Worm (Caenorhabditis elegans) whole organism, L1 larva: Measurements from ENCODE around the gene ifd-1.

Source experiments
- C04F5.9 ChIP-seq: sonication (generic microtip); optimal IDR thresholded peaks from 2 replicates; lab custom pipeline; 2016; ENCODE audit warnings: missing genetic modification characterization, missing compliant biosample characterization
- C16A3.4 ChIP-seq: fragments of 150-350 bp; optimal IDR thresholded peaks from 2 replicates; lab custom pipeline; 2014; ENCODE audit warnings: missing biosample characterization, missing genetic modification characterization
- C34B4.2 ChIP-seq: sonication (generic microtip); optimal IDR thresholded peaks from 2 replicates; lab custom pipeline; 2017; ENCODE audit warnings: mild to moderate bottlenecking, missing genetic modification characterization, missing compliant biosample characterization
- aha-1 ChIP-seq: fragments of 150-350 bp; optimal IDR thresholded peaks from 2 replicates; lab custom pipeline; 2014; ENCODE audit warnings: missing biosample characterization, missing genetic modification characterization
- blmp-1 ChIP-seq: fragments of 150-350 bp; optimal IDR thresholded peaks from 2 replicates; lab custom pipeline; 2014; ENCODE audit warnings: missing biosample characterization, missing genetic modification characterization
- ceh-63 ChIP-seq: fragments of 200-800 bp; sonication (Bioruptor generic); optimal IDR thresholded peaks from 2 replicates; lab custom pipeline; 2018; ENCODE audit warnings: mild to moderate bottlenecking, missing genetic modification characterization, missing compliant biosample characterization
- ceh-8 ChIP-seq: fragments of 200-800 bp; sonication (Bioruptor generic); optimal IDR thresholded peaks from 2 replicates; lab custom pipeline; 2018; ENCODE audit warnings: mild to moderate bottlenecking, missing genetic modification characterization, moderate library complexity, missing compliant biosample characterization
- ceh-88 ChIP-seq: fragments of 200-800 bp; sonication (Bioruptor generic); IDR thresholded peaks from 2 replicates; pipeline ENCODE4 v1.3.6; 2022; ENCODE audit warnings: missing genetic modification characterization, missing compliant biosample characterization
- dpl-1 ChIP-seq, 3 experiments: fragments of 150-350 bp in 2 of 3; sonication (generic microtip) in 1 of 3; optimal IDR thresholded peaks; 2 replicates each; lab custom pipeline; 2014 to 2017; ENCODE audit warnings: missing biosample characterization in 3 of 3, missing genetic modification characterization in 3 of 3, missing genetic modification reagents in 3 of 3
- efl-1 ChIP-seq, 4 experiments: fragments of 150-350 bp; optimal IDR thresholded peaks in 3 of 4; peaks in 1 of 4; 1 replicate in 1 of 4; 2 replicates in 3 of 4; lab custom pipeline; 2014; ENCODE audit warnings: missing biosample characterization in 2 of 4, missing genetic modification characterization in 2 of 4, missing genetic modification reagents in 2 of 4
- efl-3 ChIP-seq: fragments of 200-800 bp; sonication (Bioruptor generic); optimal IDR thresholded peaks from 2 replicates; lab custom pipeline; 2018; ENCODE audit warnings: mild to moderate bottlenecking, missing genetic modification characterization, missing compliant biosample characterization
- elt-2 ChIP-seq: sonication (generic microtip); optimal IDR thresholded peaks from 2 replicates; lab custom pipeline; 2016; ENCODE audit warnings: missing genetic modification characterization, mild to moderate bottlenecking, inconsistent platforms, missing compliant biosample characterization, missing genetic modification reagents
- elt-3 ChIP-seq, 6 experiments: fragments of 150-350 bp in 1 of 6; sonication (generic microtip); optimal IDR thresholded peaks; 2 replicates each; lab custom pipeline; 2017 to 2018; ENCODE audit warnings: missing biosample characterization in 6 of 6, missing genetic modification characterization in 6 of 6, inconsistent platforms in 1 of 6
- ets-5 ChIP-seq: fragments of 200-800 bp; sonication (Bioruptor generic); IDR thresholded peaks from 2 replicates; pipeline ENCODE4 v1.3.6; 2022; ENCODE audit warnings: missing genetic modification characterization, missing compliant biosample characterization
- fkh-4 ChIP-seq: sonication (generic microtip); optimal IDR thresholded peaks from 2 replicates; lab custom pipeline; 2016; ENCODE audit warnings: missing compliant biosample characterization, missing genetic modification characterization, borderline replicate concordance
- fkh-8 ChIP-seq: sonication (generic microtip); optimal IDR thresholded peaks from 2 replicates; lab custom pipeline; 2016; ENCODE audit warnings: mild to moderate bottlenecking, missing genetic modification characterization, missing compliant biosample characterization
- fos-1 ChIP-seq: fragments of 150-350 bp; optimal IDR thresholded peaks from 2 replicates; lab custom pipeline; 2014; ENCODE audit warnings: missing biosample characterization, missing genetic modification characterization
- grh-1 ChIP-seq: fragments of 200-800 bp; sonication (Bioruptor generic); IDR thresholded peaks from 2 replicates; pipeline ENCODE4 v1.3.6; 2022; ENCODE audit warnings: missing genetic modification reagents, missing genetic modification characterization, missing compliant biosample characterization
- jun-1 ChIP-seq: fragments of 150-350 bp; optimal IDR thresholded peaks from 2 replicates; lab custom pipeline; 2014; ENCODE audit warnings: missing biosample characterization, missing genetic modification reagents, missing genetic modification characterization
- lin-13 ChIP-seq: fragments of 150-350 bp; optimal IDR thresholded peaks from 2 replicates; lab custom pipeline; 2014; ENCODE audit warnings: missing biosample characterization, missing genetic modification reagents, missing genetic modification characterization
- lin-14 ChIP-seq: fragments of 200-800 bp; sonication (Bioruptor generic); optimal IDR thresholded peaks from 2 replicates; lab custom pipeline; 2018; ENCODE audit warnings: mild to moderate bottlenecking, missing genetic modification characterization, moderate library complexity, missing compliant biosample characterization
- lin-35 ChIP-seq, 2 experiments: fragments of 150-350 bp; optimal IDR thresholded peaks; 2 replicates each; lab custom pipeline; 2014; ENCODE audit warnings: missing biosample characterization in 2 of 2, missing genetic modification characterization in 2 of 2, missing genetic modification reagents in 2 of 2
- lin-39 ChIP-seq: fragments of 150-350 bp; optimal IDR thresholded peaks from 2 replicates; lab custom pipeline; 2014; ENCODE audit warnings: missing biosample characterization, missing genetic modification reagents, missing genetic modification characterization
- mep-1 ChIP-seq: fragments of 150-350 bp; optimal IDR thresholded peaks from 2 replicates; lab custom pipeline; 2014; ENCODE audit warnings: missing biosample characterization, missing genetic modification characterization
- nhr-12 ChIP-seq: sonication (generic microtip); optimal IDR thresholded peaks from 2 replicates; lab custom pipeline; 2017; ENCODE audit warnings: missing biosample characterization, missing genetic modification characterization
- nhr-237 ChIP-seq: fragments of 150-350 bp; optimal IDR thresholded peaks from 2 replicates; lab custom pipeline; 2014; ENCODE audit warnings: missing biosample characterization, missing genetic modification characterization
- nhr-28 ChIP-seq: fragments of 150-350 bp; optimal IDR thresholded peaks from 2 replicates; lab custom pipeline; 2014; ENCODE audit warnings: missing biosample characterization, missing genetic modification characterization
- nhr-71 ChIP-seq: sonication (generic microtip); optimal IDR thresholded peaks from 2 replicates; lab custom pipeline; 2016; ENCODE audit warnings: mild to moderate bottlenecking, missing genetic modification characterization, moderate library complexity, missing compliant biosample characterization
- nhr-76 ChIP-seq: sonication (generic microtip); optimal IDR thresholded peaks from 2 replicates; lab custom pipeline; 2017; ENCODE audit warnings: missing biosample characterization, missing genetic modification characterization
- nhr-77 ChIP-seq: fragments of 150-350 bp; optimal IDR thresholded peaks from 2 replicates; lab custom pipeline; 2014; ENCODE audit warnings: missing biosample characterization, missing genetic modification characterization
- nhr-84 ChIP-seq: sonication (generic microtip); optimal IDR thresholded peaks from 2 replicates; lab custom pipeline; 2017; ENCODE audit warnings: missing biosample characterization, missing genetic modification characterization
- nhr-85 ChIP-seq: sonication (generic microtip); peaks from one replicate; lab custom pipeline; 2016; ENCODE audit warnings: missing genetic modification characterization, inconsistent platforms, missing compliant biosample characterization
- pax-3 ChIP-seq: fragments of 200-800 bp; sonication (Bioruptor generic); optimal IDR thresholded peaks from 2 replicates; lab custom pipeline; 2018; ENCODE audit warnings: mild to moderate bottlenecking, missing genetic modification characterization, moderate library complexity, missing compliant biosample characterization
- skn-1 ChIP-seq: fragments of 150-350 bp; optimal IDR thresholded peaks from 2 replicates; lab custom pipeline; 2014; ENCODE audit warnings: missing biosample characterization, missing genetic modification characterization
- snu-23 ChIP-seq: sonication (generic microtip); optimal IDR thresholded peaks from 2 replicates; lab custom pipeline; 2016; ENCODE audit warnings: missing genetic modification characterization, missing compliant biosample characterization
- sox-4 ChIP-seq: sonication (generic microtip); optimal IDR thresholded peaks from 2 replicates; lab custom pipeline; 2016; ENCODE audit warnings: missing genetic modification characterization, missing compliant biosample characterization
- tbx-2 ChIP-seq: sonication (generic microtip); optimal IDR thresholded peaks from 2 replicates; lab custom pipeline; 2016; ENCODE audit warnings: missing genetic modification characterization, missing compliant biosample characterization
- tlp-1 ChIP-seq: fragments of 150-350 bp; optimal IDR thresholded peaks from 2 replicates; lab custom pipeline; 2014; ENCODE audit warnings: missing biosample characterization, missing genetic modification characterization
- xbp-1 ChIP-seq: sonication (generic microtip); optimal IDR thresholded peaks from 2 replicates; lab custom pipeline; 2016; ENCODE audit warnings: missing genetic modification characterization, missing compliant biosample characterization
- ztf-11 ChIP-seq, 2 experiments: sonication (generic microtip); optimal IDR thresholded peaks; 2 replicates each; lab custom pipeline; 2016 to 2017; ENCODE audit warnings: missing genetic modification characterization in 2 of 2, missing biosample characterization in 1 of 2, missing compliant biosample characterization in 1 of 2

Gene ifd-1

DNA sequence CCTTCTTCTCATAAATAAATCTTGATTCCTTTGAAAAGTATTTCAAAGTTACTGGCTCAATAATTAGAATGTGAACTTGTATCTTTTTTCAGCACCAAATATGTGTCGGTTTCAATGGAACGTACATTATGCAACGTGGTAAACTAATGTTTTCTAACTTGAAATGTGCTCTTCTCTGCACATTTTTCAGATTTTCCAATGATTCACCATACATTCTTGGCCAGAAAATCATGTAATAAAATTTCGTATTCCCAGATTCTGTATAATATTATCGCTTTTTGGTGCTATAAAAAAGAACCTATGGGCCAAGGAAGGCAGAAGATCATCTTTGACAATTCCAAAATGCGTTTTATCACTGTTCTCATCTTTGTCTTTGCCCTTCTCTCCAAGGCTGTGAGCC, 36.7 kb upstream of the ifd-1 start, which contains the start of gene C06E2.9:
TSS of gene C06E2.9 (plus strand) at position 301 of the 400 bp plus-strand sequence.
- TF ChIP-seq C34B4.2 (tag; lab: Kevin White, UChicago) (no peak), grh-1 (GFP tag; lab: Robert Waterston, UW) (no peak), ceh-63 (GFP tag; lab: Kevin White, UChicago) (no peak), nhr-71 (tag; lab: Kevin White, UChicago) (no peak), efl-3 (GFP tag; lab: Kevin White, UChicago) (no peak), lin-39 (tag; lab: Kevin White, UChicago) (no peak)
- TF ChIP-seq, all 84 proteins: peak for 0

DNA sequence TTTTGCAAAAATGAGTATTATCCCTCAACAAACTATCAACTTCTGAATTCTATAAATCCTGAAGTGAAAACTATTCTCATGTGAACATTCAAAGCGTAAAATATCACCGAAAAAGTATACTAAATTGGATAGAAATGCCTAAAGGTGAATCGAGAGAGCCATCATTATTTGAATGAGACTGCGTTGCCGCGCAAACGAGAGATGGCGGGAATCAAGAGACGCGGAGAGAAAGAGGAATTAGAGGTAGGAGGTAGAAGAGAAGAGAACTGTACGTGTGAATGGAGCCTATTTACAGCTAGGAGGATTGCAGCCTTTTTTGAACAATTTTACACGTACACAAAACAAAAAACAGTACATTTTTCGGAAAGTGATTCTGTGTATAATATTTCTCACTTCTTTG, 35.3 kb upstream of the ifd-1 start:
- TF ChIP-seq mep-1, result no peak
- no peak for TF ChIP-seq ets-5 (GFP tag; lab: Robert Waterston, UW)
- TF ChIP-seq efl-1 (optimal IDR thresholded peaks at IDR 0.05; lab: Kevin White, UChicago), result peak; percentile 32 to 46
- peak; percentile 52 to 92 for TF ChIP-seq efl-1 (GFP tag; optimal IDR thresholded peaks at IDR 0.05 in 1 of 2; lab: Kevin White, UChicago)
- TF ChIP-seq ceh-8 (GFP tag; lab: Kevin White, UChicago), result no peak
- TF ChIP-seq blmp-1, result peak; percentile 11
- TF ChIP-seq lin-35 (GFP tag; optimal IDR thresholded peaks at IDR 0.05; lab: Kevin White, UChicago), result peak in 1 of 2 experiments; percentile 68
- no peak for TF ChIP-seq pax-3 (tag; lab: Kevin White, UChicago)
- TF ChIP-seq dpl-1 (GFP tag; optimal IDR thresholded peaks at IDR 0.05; lab: Kevin White, UChicago), result peak; percentile 39 to 56 (median 50)

DNA sequence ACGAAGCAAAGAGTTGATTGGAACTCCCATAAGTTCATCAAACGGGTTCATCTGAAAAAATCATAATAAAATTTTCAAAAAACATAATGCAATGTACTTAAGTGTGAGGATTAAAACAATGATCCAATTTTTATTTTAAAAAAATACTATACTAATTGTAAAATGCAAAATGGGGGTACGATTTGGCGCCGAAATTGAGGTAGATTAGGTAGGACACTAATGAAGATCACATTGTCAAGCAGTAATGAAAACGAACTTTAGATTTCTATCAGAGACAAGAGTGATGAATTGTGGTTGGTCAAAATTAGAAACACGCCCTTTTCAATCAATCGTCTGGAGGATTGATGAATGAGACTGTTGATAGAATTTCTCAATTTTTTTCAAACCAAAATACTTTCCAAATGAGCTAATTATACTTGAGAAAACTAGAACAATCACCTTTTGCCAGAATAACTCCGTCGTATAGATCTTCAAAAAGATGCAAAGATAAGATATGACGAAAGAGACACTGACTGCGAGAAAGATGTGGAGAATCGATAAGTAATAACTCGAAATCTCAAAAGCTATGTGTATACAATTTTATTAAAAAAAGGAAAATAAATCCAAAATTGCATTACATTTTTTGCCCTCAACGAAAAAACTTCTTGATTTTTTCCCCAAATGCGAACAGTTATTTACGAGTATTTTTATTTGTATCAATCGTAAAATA, 33.8 kb upstream of the ifd-1 start, which contains the start of gene C06E2.5:
TSS of gene C06E2.5 (minus strand) at position 51 of the 709 bp plus-strand sequence.
- TF ChIP-seq nhr-85 (tag; lab: Kevin White, UChicago), result peak; percentile 80
- TF ChIP-seq ceh-63 (GFP tag; lab: Kevin White, UChicago), result no peak
- peak; percentile 33 for TF ChIP-seq lin-14
- TF ChIP-seq, all 84 proteins: peak for 2

DNA sequence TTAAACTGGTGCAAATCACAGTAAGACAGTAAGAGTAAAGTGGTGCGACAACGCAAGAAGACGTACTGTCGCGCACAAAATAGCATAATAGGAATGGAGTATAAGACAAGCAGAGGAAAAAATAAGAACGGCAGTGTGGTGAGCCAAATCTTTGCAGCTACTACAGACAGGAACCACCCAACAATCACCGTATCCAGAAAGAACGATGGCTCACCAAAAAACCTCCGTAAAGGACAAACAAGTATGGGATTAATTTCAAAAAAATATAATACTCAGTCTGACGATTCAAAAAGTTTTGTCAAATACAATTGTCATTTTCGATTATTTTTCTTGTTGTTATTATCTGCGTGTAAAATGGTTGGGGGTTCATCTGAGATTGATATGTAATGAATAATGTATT, 30.2 kb upstream of the ifd-1 start:
- TF ChIP-seq snu-23 (GFP tag; lab: Kevin White, UChicago), result no peak
- TF ChIP-seq ztf-11 (tag; optimal IDR thresholded peaks at IDR 0.05; lab: Kevin White, UChicago), result no peak
- TF ChIP-seq grh-1 (GFP tag; lab: Robert Waterston, UW), result no peak
- no peak for TF ChIP-seq skn-1 (tag; lab: Kevin White, UChicago)
- TF ChIP-seq fkh-4 (tag; lab: Kevin White, UChicago), result no peak
- TF ChIP-seq tbx-2 (tag; lab: Kevin White, UChicago), result no peak
- TF ChIP-seq nhr-237 (tag; lab: Kevin White, UChicago), result no peak
- TF ChIP-seq ceh-88 (GFP tag; lab: Robert Waterston, UW), result no peak
- TF ChIP-seq sox-4, result no peak
- TF ChIP-seq tlp-1 (tag; lab: Kevin White, UChicago), result no peak
- no peak for TF ChIP-seq blmp-1
- no peak for TF ChIP-seq lin-14
- TF ChIP-seq jun-1, result no peak
- no peak for TF ChIP-seq fos-1 (tag; lab: Kevin White, UChicago)
- TF ChIP-seq elt-3 (tag; optimal IDR thresholded peaks at IDR 0.05; lab: Kevin White, UChicago), result no peak
- TF ChIP-seq nhr-85 (tag; lab: Kevin White, UChicago), result no peak
- TF ChIP-seq nhr-12 (tag; lab: Kevin White, UChicago), result no peak
- no peak for TF ChIP-seq elt-2 (tag; lab: Kevin White, UChicago)
- no peak for TF ChIP-seq nhr-84 (tag; lab: Kevin White, UChicago)
- TF ChIP-seq C16A3.4 (tag; lab: Kevin White, UChicago), result no peak
- TF ChIP-seq, all 84 proteins: peak for 0

DNA sequence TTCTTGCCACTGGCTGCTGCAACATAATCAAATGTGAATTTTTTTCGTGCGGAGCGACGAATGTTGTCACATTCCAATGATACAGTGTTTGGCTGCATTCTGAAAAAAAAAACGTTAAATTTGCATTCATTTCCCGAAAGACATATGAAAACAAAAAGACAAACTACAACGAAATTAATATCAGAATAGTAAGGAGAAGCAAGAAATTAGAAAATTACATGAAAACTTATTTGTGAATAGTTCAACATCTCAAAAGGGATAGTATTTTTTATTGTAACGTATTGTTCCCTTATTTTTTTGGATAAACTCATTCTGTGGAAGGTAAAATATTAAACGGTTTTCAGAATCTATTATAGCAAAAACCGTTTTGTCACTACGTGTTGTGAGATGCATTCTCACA, 29.3 kb upstream of the ifd-1 start, which contains the start of gene sprp-4:
TSS of gene sprp-4 (minus strand) at position 101 of the 400 bp plus-strand sequence.
- TF ChIP-seq C16A3.4 (tag; lab: Kevin White, UChicago), result no peak
- no peak for TF ChIP-seq nhr-76 (tag; lab: Kevin White, UChicago)
- TF ChIP-seq C34B4.2 (tag; lab: Kevin White, UChicago), result no peak
- no peak for TF ChIP-seq lin-35 (GFP tag; optimal IDR thresholded peaks at IDR 0.05; lab: Kevin White, UChicago)
- TF ChIP-seq nhr-28 (tag; lab: Kevin White, UChicago), result no peak
- TF ChIP-seq nhr-77 (tag; lab: Kevin White, UChicago), result no peak
- no peak for TF ChIP-seq lin-13 (GFP tag; lab: Kevin White, UChicago)
- TF ChIP-seq xbp-1 (tag; lab: Kevin White, UChicago), result no peak
- TF ChIP-seq blmp-1, result no peak
- no peak for TF ChIP-seq jun-1
- no peak for TF ChIP-seq aha-1 (tag; lab: Kevin White, UChicago)
- TF ChIP-seq elt-2 (tag; lab: Kevin White, UChicago), result no peak
- TF ChIP-seq fkh-8 (tag; lab: Kevin White, UChicago), result no peak
- no peak for TF ChIP-seq lin-14
- no peak for TF ChIP-seq sox-4
- no peak for TF ChIP-seq tbx-2 (tag; lab: Kevin White, UChicago)
- TF ChIP-seq C04F5.9 (tag; lab: Kevin White, UChicago), result no peak
